Fruit fly (Drosophila melanogaster) whole organism, prepupa: ENCODE results near the gene CG14667.
A peak's percentile ranks its signal among the peaks of the same experiment; 100 is the strongest.

Source experiments
- Blimp-1 ChIP-seq: fragments of 200-800 bp; sonication (Bioruptor generic); optimal IDR thresholded peaks from 3 replicates; lab custom pipeline; 2017; ENCODE audit warnings: missing biosample characterization, missing genetic modification characterization, mild to moderate bottlenecking, moderate library complexity, missing genetic modification reagents
- CG10631 ChIP-seq: fragments of 200-800 bp; sonication (Bioruptor generic); optimal IDR thresholded peaks from 2 replicates; lab custom pipeline; 2016; ENCODE audit warnings: missing biosample characterization, missing genetic modification characterization
- CG11294 ChIP-seq: fragments of 200-800 bp; sonication (Bioruptor generic); IDR thresholded peaks from 2 replicates; pipeline ENCODE4 v1.3.6; 2022; ENCODE audit warnings: missing biosample characterization, missing genetic modification characterization
- CG11762 ChIP-seq: fragments of 200-800 bp; sonication (Bioruptor generic); optimal IDR thresholded peaks from 3 replicates; lab custom pipeline; 2016; ENCODE audit warnings: missing biosample characterization, missing genetic modification characterization; ENCODE audit not compliant: insufficient read depth
- CG11902 ChIP-seq: fragments of 200-800 bp; sonication (Bioruptor generic); optimal IDR thresholded peaks from 3 replicates; lab custom pipeline; 2016; ENCODE audit warnings: missing biosample characterization, missing genetic modification characterization
- CG15336 ChIP-seq: fragments of 200-800 bp; sonication (Bioruptor generic); IDR thresholded peaks from 2 replicates; pipeline ENCODE4 v1.3.6; 2022; ENCODE audit warnings: missing biosample characterization, missing genetic modification characterization
- CG1621 ChIP-seq: fragments of 200-800 bp; sonication (Bioruptor generic); optimal IDR thresholded peaks from 3 replicates; lab custom pipeline; 2018; ENCODE audit warnings: missing biosample characterization, mild to moderate bottlenecking, missing genetic modification characterization
- CG31627 ChIP-seq: fragments of 200-800 bp; sonication (Bioruptor generic); optimal IDR thresholded peaks from 3 replicates; lab custom pipeline; 2016; ENCODE audit warnings: missing biosample characterization, missing genetic modification characterization
- CG34406 ChIP-seq: fragments of 200-800 bp; sonication (Bioruptor generic); optimal IDR thresholded peaks from 3 replicates; lab custom pipeline; 2016; ENCODE audit warnings: missing biosample characterization, missing genetic modification characterization
- CG3919 ChIP-seq: fragments of 200-800 bp; sonication (Bioruptor generic); optimal IDR thresholded peaks from 3 replicates; lab custom pipeline; 2016; ENCODE audit warnings: missing biosample characterization, missing genetic modification characterization
- CG4318 ChIP-seq: fragments of 200-800 bp; sonication (Bioruptor generic); optimal IDR thresholded peaks from 3 replicates; lab custom pipeline; 2017; ENCODE audit warnings: missing biosample characterization, mild to moderate bottlenecking, missing genetic modification characterization
- CG6163 ChIP-seq: fragments of 200-800 bp; sonication (Bioruptor generic); IDR thresholded peaks from 3 replicates; pipeline ENCODE4 v1.3.6; 2022; ENCODE audit warnings: missing biosample characterization, missing genetic modification characterization
- CG6276 ChIP-seq: fragments of 200-800 bp; sonication (Bioruptor generic); optimal IDR thresholded peaks from 2 replicates; lab custom pipeline; 2017; ENCODE audit warnings: missing biosample characterization, mild to moderate bottlenecking, missing genetic modification characterization
- CG6792 ChIP-seq: fragments of 200-800 bp; sonication (Bioruptor generic); optimal IDR thresholded peaks from 3 replicates; lab custom pipeline; 2016; ENCODE audit warnings: missing biosample characterization, missing genetic modification characterization
- CG6854 ChIP-seq: fragments of 200-800 bp; sonication (Bioruptor generic); optimal IDR thresholded peaks from 2 replicates; lab custom pipeline; 2017; ENCODE audit warnings: missing biosample characterization, mild to moderate bottlenecking, missing genetic modification characterization
- CG7368 ChIP-seq: fragments of 200-800 bp; sonication (Bioruptor generic); optimal IDR thresholded peaks from 3 replicates; lab custom pipeline; 2016; ENCODE audit warnings: missing biosample characterization, missing genetic modification characterization
- CG8119 ChIP-seq: fragments of 200-800 bp; sonication (Bioruptor generic); IDR thresholded peaks from 3 replicates; pipeline ENCODE4 v1.3.6; 2022; ENCODE audit warnings: missing biosample characterization, missing genetic modification characterization
- CG8319 ChIP-seq: fragments of 200-800 bp; sonication (Bioruptor generic); optimal IDR thresholded peaks from 3 replicates; lab custom pipeline; 2016; ENCODE audit warnings: missing biosample characterization, missing genetic modification characterization
- CG9139 ChIP-seq: fragments of 200-800 bp; sonication (Bioruptor generic); optimal IDR thresholded peaks from 3 replicates; lab custom pipeline; 2017; ENCODE audit warnings: missing biosample characterization, mild to moderate bottlenecking, missing genetic modification characterization
- Eip78C ChIP-seq: fragments of 200-800 bp; sonication (Bioruptor generic); peaks from one replicate; lab custom pipeline; 2016; ENCODE audit warnings: missing biosample characterization, missing genetic modification characterization
- Eip93F ChIP-seq: fragments of 200-800 bp; sonication (Bioruptor generic); optimal IDR thresholded peaks from 2 replicates; lab custom pipeline; 2016; ENCODE audit warnings: missing biosample characterization, mild to moderate bottlenecking, missing genetic modification characterization
- Ets21C ChIP-seq: fragments of 200-800 bp; sonication (Bioruptor generic); optimal IDR thresholded peaks from 3 replicates; lab custom pipeline; 2016; ENCODE audit warnings: missing biosample characterization, missing genetic modification characterization
- Ets96B ChIP-seq: fragments of 200-800 bp; optimal IDR thresholded peaks from 2 replicates; lab custom pipeline; 2019; ENCODE audit warnings: missing biosample characterization, mild to moderate bottlenecking, missing genetic modification characterization, moderate library complexity
- Gug ChIP-seq: fragments of 200-800 bp; sonication (Bioruptor generic); IDR thresholded peaks from 2 replicates; pipeline ENCODE4 v1.3.6; 2022; ENCODE audit warnings: missing biosample characterization, missing genetic modification characterization
- Hr4 ChIP-seq: fragments of 200-800 bp; sonication (Bioruptor generic); optimal IDR thresholded peaks from 3 replicates; lab custom pipeline; 2016; ENCODE audit warnings: missing biosample characterization, missing genetic modification characterization
- Lpt ChIP-seq: fragments of 200-800 bp; sonication (Bioruptor generic); optimal IDR thresholded peaks from 3 replicates; lab custom pipeline; 2016; ENCODE audit warnings: missing biosample characterization, missing genetic modification characterization
- Met ChIP-seq: fragments of 200-800 bp; sonication (Bioruptor generic); optimal IDR thresholded peaks from 3 replicates; lab custom pipeline; 2016; ENCODE audit warnings: missing biosample characterization, missing genetic modification characterization
- OdsH ChIP-seq: fragments of 200-800 bp; sonication (Bioruptor generic); optimal IDR thresholded peaks from 3 replicates; lab custom pipeline; 2016; ENCODE audit warnings: missing biosample characterization, missing genetic modification characterization
- Smox ChIP-seq: fragments of 200-800 bp; sonication (Bioruptor generic); optimal IDR thresholded peaks from 3 replicates; lab custom pipeline; 2016; ENCODE audit warnings: missing biosample characterization, missing genetic modification characterization
- Sox14 ChIP-seq: fragments of 200-800 bp; sonication (Bioruptor generic); optimal IDR thresholded peaks from 3 replicates; lab custom pipeline; 2016; ENCODE audit warnings: missing biosample characterization, missing genetic modification characterization
- achi ChIP-seq: fragments of 200-800 bp; sonication (Bioruptor generic); optimal IDR thresholded peaks from 3 replicates; lab custom pipeline; 2016; ENCODE audit warnings: missing biosample characterization, missing genetic modification characterization
- acj6 ChIP-seq: fragments of 200-800 bp; sonication (Bioruptor generic); optimal IDR thresholded peaks from 3 replicates; lab custom pipeline; 2016; ENCODE audit warnings: missing biosample characterization, missing genetic modification characterization
- cyc ChIP-seq: fragments of 200-800 bp; sonication (Bioruptor generic); optimal IDR thresholded peaks from 3 replicates; lab custom pipeline; 2016; ENCODE audit warnings: missing biosample characterization, missing genetic modification characterization
- dac ChIP-seq: fragments of 200-800 bp; sonication (Bioruptor generic); optimal IDR thresholded peaks from 2 replicates; lab custom pipeline; 2017; ENCODE audit warnings: missing biosample characterization, mild to moderate bottlenecking, missing genetic modification characterization
- dsx ChIP-seq: fragments of 200-800 bp; optimal IDR thresholded peaks from 3 replicates; lab custom pipeline; 2019; ENCODE audit warnings: missing biosample characterization, mild to moderate bottlenecking, missing genetic modification characterization, moderate library complexity; ENCODE audit not compliant: poor library complexity, severe bottlenecking
- esn ChIP-seq: fragments of 200-800 bp; sonication (Bioruptor generic); optimal IDR thresholded peaks from 2 replicates; lab custom pipeline; 2016; ENCODE audit warnings: missing biosample characterization, mild to moderate bottlenecking, missing genetic modification characterization, moderate library complexity
- fd59A ChIP-seq: fragments of 200-800 bp; sonication (Bioruptor generic); optimal IDR thresholded peaks from 2 replicates; lab custom pipeline; 2017; ENCODE audit warnings: missing biosample characterization, mild to moderate bottlenecking, missing genetic modification characterization, missing genetic modification reagents
- fd85E ChIP-seq: fragments of 200-800 bp; sonication (Bioruptor generic); optimal IDR thresholded peaks from 3 replicates; lab custom pipeline; 2016; ENCODE audit warnings: missing biosample characterization, missing genetic modification characterization
- fkh ChIP-seq: fragments of 200-800 bp; sonication (Bioruptor generic); optimal IDR thresholded peaks from 3 replicates; lab custom pipeline; 2017; ENCODE audit warnings: missing biosample characterization, mild to moderate bottlenecking, missing genetic modification characterization, moderate library complexity
- lz ChIP-seq: fragments of 200-800 bp; sonication (Bioruptor generic); optimal IDR thresholded peaks from 3 replicates; lab custom pipeline; 2016; ENCODE audit warnings: missing biosample characterization, missing genetic modification characterization
- net ChIP-seq: fragments of 200-800 bp; sonication (Bioruptor generic); optimal IDR thresholded peaks from 3 replicates; lab custom pipeline; 2016; ENCODE audit warnings: missing biosample characterization, missing genetic modification characterization
- pdm3 ChIP-seq: fragments of 200-800 bp; sonication (Bioruptor generic); optimal IDR thresholded peaks from 3 replicates; lab custom pipeline; 2016; ENCODE audit warnings: missing biosample characterization, missing genetic modification characterization
- salr ChIP-seq, 2 experiments: fragments of 200-800 bp; sonication (Bioruptor generic); optimal IDR thresholded peaks; 3 replicates each; lab custom pipeline; 2016 to 2018; ENCODE audit warnings: missing biosample characterization in 2 of 2, missing genetic modification characterization in 2 of 2, mild to moderate bottlenecking in 1 of 2
- ss ChIP-seq, 2 experiments: fragments of 200-800 bp; sonication (Bioruptor generic); optimal IDR thresholded peaks; 2 replicates in 1 of 2; 3 replicates in 1 of 2; lab custom pipeline; 2017 to 2018; ENCODE audit warnings: mild to moderate bottlenecking in 2 of 2, missing biosample characterization in 2 of 2, missing genetic modification characterization in 2 of 2, moderate library complexity in 1 of 2
- topi ChIP-seq: fragments of 200-800 bp; sonication (Bioruptor generic); optimal IDR thresholded peaks from 3 replicates; lab custom pipeline; 2016; ENCODE audit warnings: missing biosample characterization, missing genetic modification characterization
- vri ChIP-seq: fragments of 200-800 bp; sonication (Bioruptor generic); optimal IDR thresholded peaks from 3 replicates; lab custom pipeline; 2016; ENCODE audit warnings: missing biosample characterization, mild to moderate bottlenecking, missing genetic modification characterization

The CG14667 gene

dm6 chr3R:5387564-5387963 lies 12.7 kb downstream of the CG14667 start, which contains the start of gene CG14668:
Gene CG14668, minus strand, starts transcription at chr3R:5387664.
- TF ChIP-seq topi (GFP tag; lab: Kevin White, UChicago): no peak
- TF ChIP-seq CG6163 (GFP tag; lab: Robert Waterston, UW): no peak
- TF ChIP-seq CG11902: no peak
- no peak for TF ChIP-seq Blimp-1 (GFP tag; lab: Kevin White, UChicago)
- TF ChIP-seq CG4318 (GFP tag; lab: Kevin White, UChicago): no peak
- no peak for TF ChIP-seq Eip93F
- no peak for TF ChIP-seq net (GFP tag; lab: Kevin White, UChicago)
- no peak for TF ChIP-seq CG9139
- TF ChIP-seq salr (GFP tag; optimal IDR thresholded peaks at IDR 0.05; lab: Kevin White, UChicago): no peak
- no peak for TF ChIP-seq Hr4 (GFP tag; lab: Kevin White, UChicago)
- no peak for TF ChIP-seq cyc (GFP tag; lab: Kevin White, UChicago)
- TF ChIP-seq Sox14 (GFP tag; lab: Kevin White, UChicago): no peak
- no peak for TF ChIP-seq acj6 (GFP tag; lab: Kevin White, UChicago)
- TF ChIP-seq CG11762 (GFP tag; lab: Kevin White, UChicago): no peak
- no peak for TF ChIP-seq dac
- no peak for TF ChIP-seq pdm3
- no peak for TF ChIP-seq CG34406 (GFP tag; lab: Kevin White, UChicago)
- no peak for TF ChIP-seq Smox (GFP tag; lab: Kevin White, UChicago)
- no peak for TF ChIP-seq Ets21C (GFP tag; lab: Kevin White, UChicago)
- TF ChIP-seq, all 60 proteins: peak for 0

- TF ChIP-seq vri (GFP tag; lab: Kevin White, UChicago): no peak
- no peak for TF ChIP-seq CG8319 (GFP tag; lab: Kevin White, UChicago)
- no peak for TF ChIP-seq esn
- TF ChIP-seq acj6 (GFP tag; lab: Kevin White, UChicago): no peak
- no peak for TF ChIP-seq Eip93F
- TF ChIP-seq CG6276: no peak
- no peak for TF ChIP-seq net (GFP tag; lab: Kevin White, UChicago)
- no peak for TF ChIP-seq topi (GFP tag; lab: Kevin White, UChicago)
- no peak for TF ChIP-seq Blimp-1 (GFP tag; lab: Kevin White, UChicago)
- no peak for TF ChIP-seq fkh (GFP tag; lab: Kevin White, UChicago)
- no peak for TF ChIP-seq CG10631 (GFP tag; lab: Kevin White, UChicago)
- no peak for TF ChIP-seq Lpt
- TF ChIP-seq CG6163 (GFP tag; lab: Robert Waterston, UW): no peak
- no peak for TF ChIP-seq CG7368 (GFP tag; lab: Kevin White, UChicago)
Measured at dm6 chr3R:5387996-5388395, 13.2 kb downstream of the CG14667 start.

- TF ChIP-seq CG15336 (GFP tag; lab: Robert Waterston, UW) (no peak), ss (GFP tag; optimal IDR thresholded peaks at IDR 0.05; lab: Kevin White, UChicago) (peak; percentile 35 to 37), CG1621 (tag; lab: Kevin White, UChicago) (peak; percentile 32), Met (GFP tag; lab: Kevin White, UChicago) (no peak)
Measured at dm6 chr3R:5389034-5389433, 14.2 kb downstream of the CG14667 start.

dm6 chr3R:5389435-5389834 lies 14.6 kb downstream of the CG14667 start:
- TF ChIP-seq net (GFP tag; lab: Kevin White, UChicago) (peak; percentile 29), CG11762 (GFP tag; lab: Kevin White, UChicago) (no peak), dsx (no peak), OdsH (GFP tag; lab: Kevin White, UChicago) (no peak), fd85E (GFP tag; lab: Kevin White, UChicago) (no peak), CG3919 (peak; percentile 15), CG31627 (no peak), CG8119 (GFP tag; lab: Robert Waterston, UW) (0 out of 3 replicates have a peak, but pooled peaks have one; percentile 41), CG6854 (GFP tag; lab: Kevin White, UChicago) (no peak), CG11294 (GFP tag; lab: Robert Waterston, UW) (no peak), Eip78C (peak; percentile 74), achi (GFP tag; lab: Kevin White, UChicago) (no peak), lz (GFP tag; lab: Kevin White, UChicago) (no peak), salr (GFP tag; optimal IDR thresholded peaks at IDR 0.05; lab: Kevin White, UChicago) (no peak), Gug (no peak), CG6792 (GFP tag; lab: Kevin White, UChicago) (no peak), acj6 (GFP tag; lab: Kevin White, UChicago) (no peak), Blimp-1 (GFP tag; lab: Kevin White, UChicago) (no peak), fd59A (GFP tag; lab: Kevin White, UChicago) (peak; percentile 30), Sox14 (GFP tag; lab: Kevin White, UChicago) (no peak), pdm3 (no peak), CG7368 (GFP tag; lab: Kevin White, UChicago) (no peak), Lpt (peak; percentile 15), Ets96B (peak; percentile 22)
